Fruit fly (Drosophila melanogaster): ENCODE data around the gene NHP2.

NHP2 gene

dm6 chr3L:14756724-14757463 lies 45.1 kb downstream of the NHP2 start (continued):
- TF ChIP-seq HmgZ (tag; optimal IDR thresholded peaks at IDR 0.05): peak; percentile 92
- TF ChIP-seq CG4404 (GFP tag; IDR thresholded peaks at IDR 0.05): peak; percentile 84
- TF ChIP-seq H15 (GFP tag; IDR thresholded peaks at IDR 0.05): peak; percentile 89
- no peak for TF ChIP-seq fru (optimal IDR thresholded peaks at IDR 0.05)
- peak; percentile 78 for TF ChIP-seq CG18262 (tag; optimal IDR thresholded peaks at IDR 0.05)
- no peak for TF ChIP-seq Spps (tag; optimal IDR thresholded peaks at IDR 0.05)
- TF ChIP-seq esg (GFP tag; conservative IDR thresholded peaks at IDR 0.05): peak; percentile 87
- TF ChIP-seq pnt (GFP tag; optimal IDR thresholded peaks at IDR 0.05): peak; percentile 90
- peak; percentile 92 for TF ChIP-seq HLH3B (GFP tag; IDR thresholded peaks at IDR 0.05)
- TF ChIP-seq NC2β (GFP tag; optimal IDR thresholded peaks at IDR 0.05): peak; percentile 67
- peak; percentile 81 for TF ChIP-seq HmgD (GFP tag; optimal IDR thresholded peaks at IDR 0.05)
- TF ChIP-seq CoRest (tag; optimal IDR thresholded peaks at IDR 0.05): peak; percentile 87
- peak; percentile 88 for TF ChIP-seq Fer3 (tag; optimal IDR thresholded peaks at IDR 0.05)
- peak; percentile 24 for TF ChIP-seq YL-1 (GFP tag; optimal IDR thresholded peaks at IDR 0.05)
- TF ChIP-seq lilli (GFP tag; optimal IDR thresholded peaks at IDR 0.05): peak; percentile 95
- peak; percentile 90 for TF ChIP-seq stc (GFP tag; IDR thresholded peaks at IDR 0.05)
- no peak for TF ChIP-seq ato (GFP tag; IDR thresholded peaks at IDR 0.05; ENCODE audit: partially characterized antibody)
- TF ChIP-seq Hey (tag; optimal IDR thresholded peaks at IDR 0.05): peak; percentile 71
- peak; percentile 26 for TF ChIP-seq trem (tag; optimal IDR thresholded peaks at IDR 0.05)
- peak; percentile 89 for TF ChIP-seq chn (GFP tag; optimal IDR thresholded peaks at IDR 0.05)
- peak; percentile 93 for TF ChIP-seq CG34422 (GFP tag; IDR thresholded peaks at IDR 0.05)
- TF ChIP-seq hkb (optimal IDR thresholded peaks at IDR 0.05): no peak
- peak; percentile 88 for TF ChIP-seq hkb (GFP tag; IDR thresholded peaks at IDR 0.05)
- TF ChIP-seq CG15479 (GFP tag; optimal IDR thresholded peaks at IDR 0.05): no peak
- peak; percentile 87 for TF ChIP-seq CG6689 (GFP tag; IDR thresholded peaks at IDR 0.05)
- TF ChIP-seq lab (GFP tag; optimal IDR thresholded peaks at IDR 0.05): peak; percentile 94
- peak; percentile 49 for TF ChIP-seq twi (tag; optimal IDR thresholded peaks at IDR 0.05)
- TF ChIP-seq CG16863 (GFP tag; optimal IDR thresholded peaks at IDR 0.05): peak; percentile 83
- TF ChIP-seq scrt (GFP tag; optimal IDR thresholded peaks at IDR 0.05): peak; percentile 88
- peak; percentile 69 for TF ChIP-seq Vsx1 (GFP tag; optimal IDR thresholded peaks at IDR 0.05)
- peak; percentile 82 for TF ChIP-seq CG17612 (GFP tag; IDR thresholded peaks at IDR 0.05)
- peak; percentile 57 for TF ChIP-seq sima (GFP tag; optimal IDR thresholded peaks at IDR 0.05)
- TF ChIP-seq H2.0 (GFP tag; IDR thresholded peaks at IDR 0.05): peak; percentile 88
- TF ChIP-seq BtbVII (GFP tag; optimal IDR thresholded peaks at IDR 0.05): peak; percentile 81
- no peak for TF ChIP-seq nerfin-2 (GFP tag; IDR thresholded peaks at IDR 0.05; ENCODE audit: partially characterized antibody)
- peak; percentile 86 for TF ChIP-seq sens-2 (GFP tag; IDR thresholded peaks at IDR 0.05)
- peak; percentile 64 for TF ChIP-seq CrebB (tag; optimal IDR thresholded peaks at IDR 0.05)
- peak; percentile 64 for TF ChIP-seq zen (tag; optimal IDR thresholded peaks at IDR 0.05)
- peak; percentile 93 for TF ChIP-seq caup (GFP tag; optimal IDR thresholded peaks at IDR 0.05; ENCODE audit: severe bottlenecking)
- peak; percentile 91 for TF ChIP-seq CG12155 (GFP tag; optimal IDR thresholded peaks at IDR 0.05)
- peak; percentile 49 for TF ChIP-seq dmrt11E (tag; optimal IDR thresholded peaks at IDR 0.05)
- peak in 1 of 3 experiments; percentile 63 for TF ChIP-seq lola (GFP tag; optimal IDR thresholded peaks at IDR 0.05)
- TF ChIP-seq ttk (GFP tag; IDR thresholded peaks at IDR 0.05): peak; percentile 86
- peak; percentile 93 for TF ChIP-seq dysf (GFP tag; IDR thresholded peaks at IDR 0.05)
- TF ChIP-seq CG3995 (GFP tag; optimal IDR thresholded peaks at IDR 0.05): peak; percentile 64
- peak; percentile 62 for TF ChIP-seq Nf-YB (GFP tag; optimal IDR thresholded peaks at IDR 0.05)
- peak; percentile 80 for TF ChIP-seq cas (GFP tag; IDR thresholded peaks at IDR 0.05)
- TF ChIP-seq Lim3 (GFP tag; IDR thresholded peaks at IDR 0.05): peak; percentile 72
- TF ChIP-seq CG30020 (tag; optimal IDR thresholded peaks at IDR 0.05): peak; percentile 26
- TF ChIP-seq wor (GFP tag; IDR thresholded peaks at IDR 0.05): peak; percentile 76

All from whole organism, embryonic.